Fruit fly (Drosophila melanogaster): ENCODE results near the gene nis.

Gene nis

DNA sequence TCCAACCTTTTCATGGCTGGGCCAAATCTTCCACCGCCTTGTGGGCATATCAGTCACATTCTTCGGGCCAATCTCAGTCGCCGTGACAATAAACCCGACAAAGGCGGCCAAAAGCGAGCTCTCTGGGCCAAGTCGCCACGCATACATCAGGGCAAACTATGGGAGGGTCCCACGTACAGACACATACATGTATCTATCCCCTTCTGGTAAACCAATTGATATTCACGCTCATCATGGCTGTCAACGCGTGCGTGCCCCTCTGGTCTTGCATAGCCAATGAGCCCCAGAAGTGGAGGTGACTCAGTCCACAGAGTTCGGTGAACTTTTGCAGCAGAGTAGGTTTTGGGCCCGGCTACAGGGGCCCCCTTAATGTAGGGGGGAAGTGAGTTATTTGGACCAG is 9.7 kb upstream of the nis start (continued):
- no peak for TF ChIP-seq CG32767 (GFP tag; IDR thresholded peaks at IDR 0.05)
- TF ChIP-seq CG10565 (GFP tag; optimal IDR thresholded peaks at IDR 0.05), result no peak
- no peak for TF ChIP-seq so (GFP tag; IDR thresholded peaks at IDR 0.05)
- no peak for TF ChIP-seq CG16813 (GFP tag; IDR thresholded peaks at IDR 0.05; ENCODE audit: partially characterized antibody)
- TF ChIP-seq CG10209 (GFP tag; optimal IDR thresholded peaks at IDR 0.05), result no peak
- TF ChIP-seq pzg (GFP tag; optimal IDR thresholded peaks at IDR 0.05), result no peak
- peak; percentile 86 for TF ChIP-seq kni (GFP tag; optimal IDR thresholded peaks at IDR 0.05)
- no peak for TF ChIP-seq CG9876 (GFP tag; optimal IDR thresholded peaks at IDR 0.05)
- TF ChIP-seq CG3838 (GFP tag; optimal IDR thresholded peaks at IDR 0.05), result no peak
- TF ChIP-seq al (GFP tag; IDR thresholded peaks at IDR 0.05), result no peak
- no peak for TF ChIP-seq da (GFP tag; optimal IDR thresholded peaks at IDR 0.05)
- no peak for TF ChIP-seq CG8388 (GFP tag; optimal IDR thresholded peaks at IDR 0.05)
- no peak for TF ChIP-seq CG13287 (GFP tag; IDR thresholded peaks at IDR 0.05; ENCODE audit: partially characterized antibody)
- TF ChIP-seq nmo (GFP tag; optimal IDR thresholded peaks at IDR 0.05), result no peak
- no peak for TF ChIP-seq CG4404 (GFP tag; IDR thresholded peaks at IDR 0.05)
- TF ChIP-seq Mad (GFP tag; optimal IDR thresholded peaks at IDR 0.05), result no peak
- TF ChIP-seq CG17829 (tag; optimal IDR thresholded peaks at IDR 0.05), result no peak
- 0 out of 2 replicates have a peak, but pooled peaks have one; percentile 29 for TF ChIP-seq ranshi (GFP tag; IDR thresholded peaks at IDR 0.05)
- TF ChIP-seq Sin3A (optimal IDR thresholded peaks at IDR 0.05), result no peak
- TF ChIP-seq Stat92E (GFP tag; optimal IDR thresholded peaks at IDR 0.05), result peak in 1 of 3 experiments; percentile 18
- TF ChIP-seq CG13424 (tag; optimal IDR thresholded peaks at IDR 0.05), result no peak
- TF ChIP-seq CG12071 (GFP tag; optimal IDR thresholded peaks at IDR 0.05), result no peak
- no peak for TF ChIP-seq zen (tag; optimal IDR thresholded peaks at IDR 0.05)
- TF ChIP-seq CG13775 (GFP tag; optimal IDR thresholded peaks at IDR 0.05), result no peak
- peak; percentile 23 for TF ChIP-seq oc (tag; optimal IDR thresholded peaks at IDR 0.05)
- peak; percentile 95 for TF ChIP-seq vvl (GFP tag; IDR thresholded peaks at IDR 0.05)
- TF ChIP-seq fru (optimal IDR thresholded peaks at IDR 0.05), result no peak
- no peak for TF ChIP-seq tll (GFP tag; optimal IDR thresholded peaks at IDR 0.05)
- no peak for TF ChIP-seq CG4707 (GFP tag; optimal IDR thresholded peaks at IDR 0.05)
- no peak for TF ChIP-seq bigmax (GFP tag; optimal IDR thresholded peaks at IDR 0.05)
- TF ChIP-seq gsb (GFP tag; IDR thresholded peaks at IDR 0.05), result no peak
- no peak for TF ChIP-seq HLHmδ (GFP tag; optimal IDR thresholded peaks at IDR 0.05)
- no peak for TF ChIP-seq Atf6 (GFP tag; IDR thresholded peaks at IDR 0.05)
- TF ChIP-seq CG1647 (GFP tag; optimal IDR thresholded peaks at IDR 0.05), result no peak
- TF ChIP-seq crol (GFP tag; IDR thresholded peaks at IDR 0.05), result 0 out of 2 replicates have a peak, but pooled peaks have one; percentile 28
- TF ChIP-seq chinmo (GFP tag; IDR thresholded peaks at IDR 0.05; ENCODE audit: partially characterized antibody), result 0 out of 4 replicates have a peak, but pooled peaks have one; percentile 69
- no peak for TF ChIP-seq CG7271 (tag; optimal IDR thresholded peaks at IDR 0.05)
- no peak for TF ChIP-seq nerfin-1 (tag; optimal IDR thresholded peaks at IDR 0.05)
- no peak for TF ChIP-seq br (optimal IDR thresholded peaks at IDR 0.05)
- no peak for TF ChIP-seq BEAF-32 (GFP tag; optimal IDR thresholded peaks at IDR 0.05)
- no peak for TF ChIP-seq CG10366 (GFP tag; IDR thresholded peaks at IDR 0.05)
- TF ChIP-seq ro (GFP tag; IDR thresholded peaks at IDR 0.05), result no peak
- TF ChIP-seq Usf (GFP tag; optimal IDR thresholded peaks at IDR 0.05), result no peak
- TF ChIP-seq CG14667 (GFP tag; IDR thresholded peaks at IDR 0.05), result no peak
- TF ChIP-seq CG16863 (GFP tag; optimal IDR thresholded peaks at IDR 0.05), result no peak
- no peak for TF ChIP-seq vnd (GFP tag; IDR thresholded peaks at IDR 0.05; ENCODE audit: partially characterized antibody)
- 0 out of 2 replicates have a peak, but pooled peaks have one; percentile 9 for TF ChIP-seq CG3847 (GFP tag; IDR thresholded peaks at IDR 0.05)
- TF ChIP-seq sd (tag; optimal IDR thresholded peaks at IDR 0.05), result peak; percentile 87
- TF ChIP-seq dmrt11E (tag; optimal IDR thresholded peaks at IDR 0.05), result no peak
- no peak for TF ChIP-seq CG9932 (GFP tag; IDR thresholded peaks at IDR 0.05)
- peak; percentile 77 for TF ChIP-seq abd-A (tag; optimal IDR thresholded peaks at IDR 0.05)
